Worm (Caenorhabditis elegans): ENCODE results near the gene lin-54.

DNA sequence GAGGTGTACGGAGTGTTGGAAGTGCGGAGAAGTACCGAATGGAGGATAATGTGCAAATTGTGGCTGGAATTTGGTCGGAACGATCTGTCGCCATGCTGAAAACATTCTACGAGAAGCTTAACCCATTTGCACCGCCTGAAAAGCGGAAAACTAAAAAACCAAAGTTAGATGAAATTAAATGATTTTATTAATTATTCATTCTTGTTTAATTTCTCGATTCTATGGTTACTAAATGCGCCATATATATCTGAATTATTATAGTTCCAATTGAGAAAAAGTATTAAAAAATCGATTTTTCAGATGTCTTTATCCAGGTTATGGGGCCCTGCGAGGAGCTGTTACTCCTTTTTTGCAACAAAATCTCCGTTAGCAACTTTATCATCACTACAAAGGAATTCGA lies 3.2 kb downstream of the lin-54 start, which contains the start of gene cox-11:
- TF ChIP-seq ceh-13 (GFP tag; optimal IDR thresholded peaks at IDR 0.05) (no peak), pes-1 (GFP tag; IDR thresholded peaks at IDR 0.05) (no peak), ama-1 (optimal IDR thresholded peaks at IDR 0.05) (no peak), tbx-11 (GFP tag; IDR thresholded peaks at IDR 0.05) (no peak), scrt-1 (GFP tag; IDR thresholded peaks at IDR 0.05) (0 out of 2 replicates have a peak, but pooled peaks have one; percentile 7), sea-1 (GFP tag; conservative IDR thresholded peaks at IDR 0.05) (no peak), flt-1 (GFP tag; IDR thresholded peaks at IDR 0.05) (no peak), hmg-4 (GFP tag; optimal IDR thresholded peaks at IDR 0.05) (no peak), F13C5.2 (tag; optimal IDR thresholded peaks at IDR 0.05) (no peak)

Measured in whole organism, early embryonic.